Worm (Caenorhabditis elegans) whole organism, mixed stage, embryonic: ENCODE measurements around the gene F54D8.10.
"Not testable (repeated sequence)": the region's sequence is repeated elsewhere in the genome, so short reads cannot be mapped to it uniquely, and the experiment has no call there.

ENCODE experiments used
- M03D4.4 ChIP-seq: sonication (generic microtip); optimal IDR thresholded peaks from 2 replicates; lab custom pipeline; 2017; ENCODE audit warnings: mild to moderate bottlenecking, missing genetic modification characterization, missing compliant biosample characterization
- bed-3 ChIP-seq: fragments of 200-800 bp; sonication (Bioruptor generic); optimal IDR thresholded peaks from 3 replicates; lab custom pipeline; 2018; ENCODE audit warnings: mild to moderate bottlenecking, missing genetic modification characterization, moderate library complexity, missing compliant biosample characterization
- blmp-1 ChIP-seq: fragments of 150-350 bp; optimal IDR thresholded peaks from 2 replicates; lab custom pipeline; 2014; ENCODE audit warnings: missing biosample characterization, missing genetic modification characterization
- ceh-39 ChIP-seq: fragments of 150-350 bp; optimal IDR thresholded peaks from 2 replicates; lab custom pipeline; 2014; ENCODE audit warnings: missing biosample characterization, missing genetic modification characterization
- ceh-43 ChIP-seq: fragments of 200-800 bp; sonication (Bioruptor generic); optimal IDR thresholded peaks from 2 replicates; lab custom pipeline; 2018; ENCODE audit warnings: mild to moderate bottlenecking, missing genetic modification characterization, moderate library complexity, missing compliant biosample characterization
- ceh-83 ChIP-seq: fragments of 200-800 bp; sonication (Bioruptor generic); optimal IDR thresholded peaks from 2 replicates; lab custom pipeline; 2018; ENCODE audit warnings: mild to moderate bottlenecking, missing genetic modification characterization, missing compliant biosample characterization
- ces-1 ChIP-seq: fragments of 150-350 bp; optimal IDR thresholded peaks from 2 replicates; lab custom pipeline; 2014; ENCODE audit warnings: missing biosample characterization, missing genetic modification reagents, missing genetic modification characterization
- cnd-1 ChIP-seq: fragments of 200-800 bp; sonication (Bioruptor generic); optimal IDR thresholded peaks from 2 replicates; lab custom pipeline; 2018; ENCODE audit warnings: mild to moderate bottlenecking, missing genetic modification characterization, missing compliant biosample characterization
- drap-1 ChIP-seq: fragments of 200-800 bp; sonication (Bioruptor generic); optimal IDR thresholded peaks from 3 replicates; lab custom pipeline; 2018; ENCODE audit warnings: mild to moderate bottlenecking, missing genetic modification characterization, missing compliant biosample characterization
- elt-1 ChIP-seq: sonication (generic microtip); optimal IDR thresholded peaks from 2 replicates; lab custom pipeline; 2017; ENCODE audit warnings: missing genetic modification characterization, mild to moderate bottlenecking, missing compliant biosample characterization, antibody characterized with exemption, moderate library complexity, borderline replicate concordance; ENCODE audit not compliant: insufficient read depth
- elt-3 ChIP-seq: fragments of 150-350 bp; optimal IDR thresholded peaks from 2 replicates; lab custom pipeline; 2014; ENCODE audit warnings: missing biosample characterization, missing genetic modification characterization
- flh-1 ChIP-seq: fragments of 200-800 bp; sonication (Bioruptor generic); optimal IDR thresholded peaks from 2 replicates; lab custom pipeline; 2018; ENCODE audit warnings: mild to moderate bottlenecking, missing genetic modification characterization, moderate library complexity, missing compliant biosample characterization
- ham-2 ChIP-seq: fragments of 200-800 bp; sonication (Bioruptor generic); optimal IDR thresholded peaks from 2 replicates; lab custom pipeline; 2018; ENCODE audit warnings: mild to moderate bottlenecking, missing genetic modification characterization, missing compliant biosample characterization
- hlh-1 ChIP-seq: fragments of 150-350 bp; optimal IDR thresholded peaks from 2 replicates; lab custom pipeline; 2014; ENCODE audit warnings: missing biosample characterization, missing genetic modification reagents, missing genetic modification characterization
- lin-13 ChIP-seq: fragments of 150-350 bp; optimal IDR thresholded peaks from 2 replicates; lab custom pipeline; 2014; ENCODE audit warnings: missing biosample characterization, missing genetic modification characterization
- lin-32 ChIP-seq: fragments of 200-800 bp; sonication (Bioruptor generic); optimal IDR thresholded peaks from 2 replicates; lab custom pipeline; 2018; ENCODE audit warnings: mild to moderate bottlenecking, missing genetic modification characterization, missing compliant biosample characterization
- lsy-2 ChIP-seq: fragments of 150-350 bp; optimal IDR thresholded peaks from 2 replicates; lab custom pipeline; 2014; ENCODE audit warnings: missing biosample characterization, missing genetic modification characterization
- mab-5 ChIP-seq: fragments of 150-350 bp; optimal IDR thresholded peaks from 2 replicates; lab custom pipeline; 2014; ENCODE audit warnings: missing biosample characterization, missing genetic modification characterization
- mep-1 ChIP-seq: fragments of 150-350 bp; optimal IDR thresholded peaks from 2 replicates; lab custom pipeline; 2017; ENCODE audit warnings: missing biosample characterization, missing genetic modification reagents, missing genetic modification characterization, inconsistent platforms
- mls-2 ChIP-seq: sonication (generic microtip); optimal IDR thresholded peaks from 2 replicates; lab custom pipeline; 2016; ENCODE audit warnings: mild to moderate bottlenecking, missing genetic modification characterization, moderate library complexity, missing compliant biosample characterization
- nhr-12 ChIP-seq: fragments of 150-350 bp; optimal IDR thresholded peaks from 2 replicates; lab custom pipeline; 2014; ENCODE audit warnings: missing biosample characterization, missing genetic modification characterization
- nhr-28 ChIP-seq: fragments of 150-350 bp; optimal IDR thresholded peaks from 2 replicates; lab custom pipeline; 2014; ENCODE audit warnings: missing biosample characterization, missing genetic modification characterization
- nhr-76 ChIP-seq: sonication (generic microtip); optimal IDR thresholded peaks from 2 replicates; lab custom pipeline; 2017; ENCODE audit warnings: missing biosample characterization, missing genetic modification characterization
- pha-4 ChIP-seq: fragments of 150-350 bp; optimal IDR thresholded peaks from 2 replicates; lab custom pipeline; 2018; ENCODE audit warnings: missing biosample characterization, missing genetic modification reagents, missing genetic modification characterization
- sem-2 ChIP-seq: fragments of 200-800 bp; sonication (Bioruptor generic); optimal IDR thresholded peaks from 2 replicates; lab custom pipeline; 2018; ENCODE audit warnings: mild to moderate bottlenecking, missing genetic modification characterization, missing compliant biosample characterization
- snpc-4 ChIP-seq: fragments of 150-350 bp; optimal IDR thresholded peaks from 2 replicates; lab custom pipeline; 2014; ENCODE audit warnings: missing biosample characterization, missing genetic modification characterization
- sptf-1 ChIP-seq: sonication (generic microtip); optimal IDR thresholded peaks from 2 replicates; lab custom pipeline; 2017; ENCODE audit warnings: mild to moderate bottlenecking, missing genetic modification characterization, moderate library complexity, missing compliant biosample characterization
- unc-120 ChIP-seq: sonication (generic microtip); optimal IDR thresholded peaks from 2 replicates; lab custom pipeline; 2017; ENCODE audit warnings: missing genetic modification characterization, missing compliant biosample characterization; ENCODE audit not compliant: poor library complexity, severe bottlenecking
- unc-39 ChIP-seq: fragments of 150-350 bp; optimal IDR thresholded peaks from 2 replicates; lab custom pipeline; 2014; ENCODE audit warnings: missing biosample characterization, missing genetic modification characterization
- zip-8 ChIP-seq: fragments of 150-350 bp; optimal IDR thresholded peaks from 2 replicates; lab custom pipeline; 2014; ENCODE audit warnings: missing biosample characterization, missing genetic modification characterization

The F54D8.10 gene

DNA sequence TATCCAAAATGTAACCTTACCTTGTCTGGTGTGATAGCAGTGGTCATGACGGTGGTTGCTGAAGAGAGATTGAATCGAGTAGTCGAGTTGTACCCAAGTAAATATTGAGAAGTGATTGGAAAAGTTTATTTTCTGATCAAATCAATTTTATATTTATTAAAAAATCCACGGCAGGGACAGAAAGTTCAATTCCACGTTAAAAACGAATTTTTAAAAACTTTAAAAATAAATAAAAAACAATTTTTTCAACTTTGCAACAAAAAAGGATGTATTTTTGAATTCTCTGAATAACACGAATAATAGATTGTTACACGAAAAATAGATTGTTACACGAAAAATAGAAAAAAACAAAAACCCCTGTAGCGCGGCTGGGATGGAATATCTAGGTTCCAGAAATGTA lies 38.9 kb upstream of the F54D8.10 start, which contains the start of gene C45G9.9:
Gene C45G9.9 (minus strand): TSS at position 101 of the 400 bp plus-strand sequence.
- TF ChIP-seq snpc-4 (tag; lab: Kevin White, UChicago); ceh-39 (tag; lab: Kevin White, UChicago); ham-2 (GFP tag; lab: Kevin White, UChicago): not testable (repeated sequence)

DNA sequence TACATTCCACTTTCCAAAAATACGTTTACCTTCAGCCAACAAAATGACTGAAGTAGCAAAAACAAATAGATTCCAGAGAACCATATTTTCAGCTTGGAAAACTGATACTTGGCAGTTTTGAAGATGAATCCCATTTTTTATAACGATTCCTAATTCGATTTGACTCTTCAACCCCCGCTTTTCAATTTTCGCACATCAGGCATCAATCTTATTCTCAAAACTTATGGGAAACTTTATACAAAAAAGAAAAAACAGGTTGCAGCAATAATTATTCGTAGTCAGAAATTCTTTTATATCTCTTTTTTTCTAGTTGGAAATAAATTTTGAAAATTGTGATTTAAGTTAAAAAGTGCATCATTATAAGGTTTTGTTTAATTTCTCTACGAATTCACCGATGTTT lies 32.8 kb upstream of the F54D8.10 start, which contains the start of gene C45G9.10:
Gene C45G9.10 (minus strand): TSS at position 101 of the 400 bp plus-strand sequence.
- TF ChIP-seq blmp-1 (no peak), unc-39 (tag; lab: Kevin White, UChicago) (no peak), lin-13 (tag; lab: Kevin White, UChicago) (no peak), drap-1 (no peak), unc-120 (tag; lab: Kevin White, UChicago) (no peak), nhr-28 (tag; lab: Kevin White, UChicago) (no peak), flh-1 (GFP tag; lab: Kevin White, UChicago) (no peak), pha-4 (tag; lab: Kevin White, UChicago) (no peak), sem-2 (GFP tag; lab: Kevin White, UChicago) (no peak), lin-32 (GFP tag; lab: Kevin White, UChicago) (no peak), snpc-4 (tag; lab: Kevin White, UChicago) (no peak), cnd-1 (tag; lab: Kevin White, UChicago) (no peak), ceh-39 (tag; lab: Kevin White, UChicago) (no peak), hlh-1 (no peak), mep-1 (no peak), ham-2 (GFP tag; lab: Kevin White, UChicago) (no peak)

DNA sequence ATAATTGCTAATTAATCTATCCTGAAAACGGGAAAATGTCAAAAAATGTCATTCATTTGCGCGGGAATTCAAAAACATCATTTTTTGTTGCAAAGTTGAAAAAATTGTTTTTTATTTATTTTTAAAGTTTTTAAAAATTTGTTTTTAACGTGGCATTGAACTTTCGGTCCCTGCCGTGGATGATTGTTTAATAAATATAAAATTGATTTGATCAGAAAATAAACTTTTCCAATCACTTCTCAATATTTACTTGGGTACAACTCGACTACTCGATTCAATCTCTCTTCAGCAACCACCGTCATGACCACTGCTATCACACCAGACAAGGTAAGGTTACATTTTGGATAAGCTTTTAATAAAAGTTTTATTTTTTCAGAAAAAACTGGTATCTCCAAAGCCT lies 32.2 kb upstream of the F54D8.10 start, which contains the start of gene C45G9.4:
Gene C45G9.4 (plus strand): TSS at position 301 of the 400 bp plus-strand sequence.
- TF ChIP-seq ceh-43 (GFP tag; lab: Kevin White, UChicago); mep-1; lin-32 (GFP tag; lab: Kevin White, UChicago): not testable (repeated sequence)

DNA sequence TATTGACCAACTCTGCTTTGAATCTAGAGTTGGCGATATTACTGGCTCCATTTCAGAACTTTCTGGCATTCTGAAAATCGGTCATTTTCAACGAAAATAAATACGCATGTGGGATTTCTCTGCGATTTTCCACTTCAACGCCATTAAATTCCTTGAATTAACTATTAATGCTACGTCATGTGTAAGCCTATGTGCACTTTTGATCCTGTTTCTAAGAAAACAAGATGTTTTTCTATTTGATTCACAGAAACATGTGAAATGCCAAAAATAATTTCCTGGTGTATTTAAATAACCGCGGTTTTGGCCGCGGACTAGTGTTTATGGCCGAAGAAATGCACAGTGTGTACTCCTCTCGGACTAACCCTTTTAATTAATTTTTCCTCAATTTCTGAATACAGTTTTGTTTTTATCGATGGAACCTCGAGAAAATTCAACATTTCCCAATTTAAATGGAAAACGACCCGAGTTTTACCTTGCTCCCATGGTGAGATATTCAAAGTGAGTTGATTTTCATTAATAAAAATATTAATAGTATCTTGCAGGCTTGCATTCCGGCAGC lies 25.9 kb upstream of the F54D8.10 start, which contains the start of the genes C45G9.11 and C45G9.2:
Gene C45G9.11 (minus strand): TSS at position 51 of the 559 bp plus-strand sequence.
Gene C45G9.2 (plus strand): TSS at position 392 of the 559 bp plus-strand sequence.
- TF ChIP-seq ceh-83 (GFP tag; lab: Kevin White, UChicago) = peak; percentile 36
- TF ChIP-seq flh-1 (GFP tag; lab: Kevin White, UChicago) = no peak
- no peak for TF ChIP-seq elt-3 (tag; lab: Kevin White, UChicago)
- no peak for TF ChIP-seq mab-5 (tag; lab: Kevin White, UChicago)
- TF ChIP-seq ham-2 (GFP tag; lab: Kevin White, UChicago) = no peak
- TF ChIP-seq sem-2 (GFP tag; lab: Kevin White, UChicago) = no peak
- TF ChIP-seq bed-3 (GFP tag; lab: Kevin White, UChicago) = no peak
- TF ChIP-seq nhr-28 (tag; lab: Kevin White, UChicago) = no peak
- TF ChIP-seq cnd-1 (tag; lab: Kevin White, UChicago) = no peak
- TF ChIP-seq hlh-1 = peak; percentile 16
- TF ChIP-seq nhr-76 (tag; lab: Kevin White, UChicago) = no peak
- no peak for TF ChIP-seq ceh-39 (tag; lab: Kevin White, UChicago)
- TF ChIP-seq pha-4 (tag; lab: Kevin White, UChicago) = no peak
- no peak for TF ChIP-seq blmp-1
- TF ChIP-seq elt-1 (tag; lab: Kevin White, UChicago) = no peak
- no peak for TF ChIP-seq mls-2 (tag; lab: Kevin White, UChicago)
- no peak for TF ChIP-seq M03D4.4 (tag; lab: Kevin White, UChicago)
- peak; percentile 39 for TF ChIP-seq lin-32 (GFP tag; lab: Kevin White, UChicago)
- peak; percentile 82 for TF ChIP-seq ces-1 (GFP tag; lab: Kevin White, UChicago)
- TF ChIP-seq snpc-4 (tag; lab: Kevin White, UChicago) = no peak
- TF ChIP-seq mep-1 = peak; percentile 59
- no peak for TF ChIP-seq unc-39 (tag; lab: Kevin White, UChicago)
- TF ChIP-seq zip-8 (tag; lab: Kevin White, UChicago) = no peak

DNA sequence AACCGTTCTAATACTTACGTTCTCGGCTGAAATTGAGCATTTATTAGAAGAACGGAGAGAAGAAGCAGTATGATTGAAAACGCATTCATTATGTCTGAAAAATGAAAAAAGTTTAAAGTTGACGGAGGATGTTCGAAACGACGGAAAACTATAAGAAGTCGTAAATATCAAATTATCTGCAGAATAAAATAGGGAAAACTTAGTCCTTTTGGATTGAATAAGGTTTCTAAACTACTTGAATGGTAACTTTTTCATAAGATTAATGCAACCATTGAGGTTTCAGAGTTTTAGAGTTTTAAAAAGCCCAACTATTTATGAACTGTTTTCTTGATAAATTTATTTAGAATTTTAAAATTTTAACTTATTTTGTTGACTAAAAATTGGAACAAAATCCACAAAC lies 23.1 kb upstream of the F54D8.10 start, which contains the start of gene C45G9.12:
Gene C45G9.12 (minus strand): TSS at position 101 of the 400 bp plus-strand sequence.
- TF ChIP-seq unc-39 (tag; lab: Kevin White, UChicago) (no peak), ceh-43 (GFP tag; lab: Kevin White, UChicago) (no peak), nhr-28 (tag; lab: Kevin White, UChicago) (no peak), cnd-1 (tag; lab: Kevin White, UChicago) (no peak), drap-1 (no peak), lsy-2 (no peak), bed-3 (GFP tag; lab: Kevin White, UChicago) (no peak), elt-3 (tag; lab: Kevin White, UChicago) (no peak), blmp-1 (no peak), mab-5 (tag; lab: Kevin White, UChicago) (no peak), mls-2 (tag; lab: Kevin White, UChicago) (no peak), unc-120 (tag; lab: Kevin White, UChicago) (no peak), ceh-83 (GFP tag; lab: Kevin White, UChicago) (no peak), nhr-76 (tag; lab: Kevin White, UChicago) (no peak), ceh-39 (tag; lab: Kevin White, UChicago) (no peak), mep-1 (no peak), M03D4.4 (tag; lab: Kevin White, UChicago) (no peak), nhr-12 (no peak), pha-4 (tag; lab: Kevin White, UChicago) (no peak), sptf-1 (tag; lab: Kevin White, UChicago) (no peak)
